Worm (Caenorhabditis elegans): Measurements from ENCODE around the gene K10B4.1.

DNA sequence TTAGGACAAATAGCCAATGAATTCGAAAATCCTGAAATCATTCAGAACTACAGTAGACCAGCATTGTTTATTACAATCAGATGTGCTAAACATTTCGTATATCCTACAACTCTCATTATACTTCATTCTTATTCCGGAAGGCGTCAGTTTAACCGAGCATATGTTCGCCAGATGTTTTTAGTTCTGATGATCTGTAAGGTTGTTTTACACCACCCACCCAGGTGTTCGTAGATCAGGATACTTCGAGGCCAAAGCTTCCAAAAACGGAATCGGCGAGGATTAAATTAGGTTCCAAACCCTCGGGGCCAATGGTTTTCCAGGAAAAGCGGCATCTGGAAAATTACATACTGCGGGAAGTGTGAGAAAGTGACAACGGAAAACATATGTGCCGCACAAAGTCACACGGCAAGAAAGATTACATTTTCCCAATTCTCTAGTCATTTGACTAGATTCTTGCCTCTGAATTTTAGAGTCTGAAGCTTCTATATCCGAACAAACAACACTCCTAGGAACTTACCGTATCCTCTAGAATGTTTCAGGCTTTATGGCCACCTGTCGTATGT, 25.4 kb downstream of the K10B4.1 start:
- TF ChIP-seq tab-1 (GFP tag; IDR thresholded peaks at IDR 0.05) (no peak), flt-1 (GFP tag; IDR thresholded peaks at IDR 0.05) (no peak)
